Worm (Caenorhabditis elegans) whole organism, L4 larva: ENCODE results near the gene Y17G7B.8.

Experiments
- F26F4.8 ChIP-seq: fragments of 200-800 bp; sonication (Bioruptor generic); conservative IDR thresholded peaks from 2 replicates; pipeline ENCODE4 v1.3.6; 2022; ENCODE audit warnings: missing genetic modification characterization, missing compliant biosample characterization
- cey-2 ChIP-seq: sonication (generic microtip); optimal IDR thresholded peaks from 3 replicates; lab custom pipeline; 2017; ENCODE audit warnings: missing genetic modification characterization, mild to moderate bottlenecking, missing compliant biosample characterization, antibody characterized with exemption, borderline replicate concordance; ENCODE audit not compliant: insufficient read depth
- jun-1 ChIP-seq: fragments of 150-350 bp; optimal IDR thresholded peaks from 2 replicates; lab custom pipeline; 2014; ENCODE audit warnings: missing biosample characterization, missing genetic modification reagents, missing genetic modification characterization
- nhr-28 ChIP-seq: fragments of 150-350 bp; optimal IDR thresholded peaks from 2 replicates; lab custom pipeline; 2014; ENCODE audit warnings: missing biosample characterization, missing genetic modification characterization
- unc-39 ChIP-seq: sonication (generic microtip); optimal IDR thresholded peaks from 2 replicates; lab custom pipeline; 2017; ENCODE audit warnings: missing biosample characterization, missing genetic modification characterization

ce11 chrII:12053486-12053885, 25.9 kb upstream of the Y17G7B.8 start:
- TF ChIP-seq jun-1 (tag; lab: Kevin White, UChicago) (no peak), unc-39 (no peak), cey-2 (tag; lab: Kevin White, UChicago) (no peak), F26F4.8 (no peak), nhr-28 (peak; percentile 18)
